Fruit fly (Drosophila melanogaster): ENCODE results near the gene mRpS31.

The mRpS31 gene

dm6 chr3L:16015765-16016760 is 11.1 kb downstream of the mRpS31 start (continued):
- TF ChIP-seq CG1621 (tag; optimal IDR thresholded peaks at IDR 0.05) (no peak), CG8632 (GFP tag; optimal IDR thresholded peaks at IDR 0.05) (peak; percentile 69), OdsH (GFP tag; optimal IDR thresholded peaks at IDR 0.05) (peak; percentile 44), Hr39 (GFP tag; optimal IDR thresholded peaks at IDR 0.05) (no peak), Blimp-1 (GFP tag; optimal IDR thresholded peaks at IDR 0.05) (peak; percentile 46), ss (GFP tag; optimal IDR thresholded peaks at IDR 0.05) (peak; percentile 57 to 80), Sox14 (GFP tag; optimal IDR thresholded peaks at IDR 0.05) (peak; percentile 1), Sox15 (GFP tag; optimal IDR thresholded peaks at IDR 0.05) (no peak), CG10669 (GFP tag; optimal IDR thresholded peaks at IDR 0.05) (peak; percentile 50), fd59A (GFP tag; optimal IDR thresholded peaks at IDR 0.05) (no peak), vri (GFP tag; optimal IDR thresholded peaks at IDR 0.05) (no peak), CG34406 (GFP tag; optimal IDR thresholded peaks at IDR 0.05) (peak; percentile 64), CG3032 (tag; optimal IDR thresholded peaks at IDR 0.05) (peak; percentile 77), svp (GFP tag) (peak; percentile 67), CG15336 (GFP tag; IDR thresholded peaks at IDR 0.05) (no peak), cyc (GFP tag; optimal IDR thresholded peaks at IDR 0.05) (peak; percentile 36), CG8119 (GFP tag; IDR thresholded peaks at IDR 0.05) (peak; percentile 45; the same call in 2 of the 3 replicates), CG6792 (GFP tag; optimal IDR thresholded peaks at IDR 0.05) (peak; percentile 47), Ets96B (tag; optimal IDR thresholded peaks at IDR 0.05) (peak; percentile 73), CG6854 (GFP tag; optimal IDR thresholded peaks at IDR 0.05) (no peak), fd85E (GFP tag; optimal IDR thresholded peaks at IDR 0.05) (no peak), Smox (GFP tag; optimal IDR thresholded peaks at IDR 0.05) (peak; percentile 26), CG3919 (GFP tag; optimal IDR thresholded peaks at IDR 0.05) (peak; percentile 58), dac (GFP tag; optimal IDR thresholded peaks at IDR 0.05) (no peak), CG6163 (GFP tag; IDR thresholded peaks at IDR 0.05) (peak; percentile 30; the same call in 2 of the 3 replicates), eg (GFP tag; IDR thresholded peaks at IDR 0.05) (no peak), CG16779 (tag; optimal IDR thresholded peaks at IDR 0.05) (peak; percentile 16), Met (GFP tag; optimal IDR thresholded peaks at IDR 0.05) (peak; percentile 23), Eip75B (GFP tag; optimal IDR thresholded peaks at IDR 0.05) (no peak), Hr4 (GFP tag; optimal IDR thresholded peaks at IDR 0.05) (no peak), fkh (GFP tag; optimal IDR thresholded peaks at IDR 0.05) (no peak), CG4318 (GFP tag; optimal IDR thresholded peaks at IDR 0.05) (no peak), pdm3 (GFP tag; optimal IDR thresholded peaks at IDR 0.05) (peak; percentile 14)

dm6 chr3L:16016911-16017310 is 11.9 kb downstream of the mRpS31 start:
- TF ChIP-seq CG6163 (GFP tag; IDR thresholded peaks at IDR 0.05) (no peak), CG15336 (GFP tag; IDR thresholded peaks at IDR 0.05) (no peak), Eip78C (GFP tag) (peak; percentile 78), ss (GFP tag; optimal IDR thresholded peaks at IDR 0.05) (no peak), dsx (GFP tag; optimal IDR thresholded peaks at IDR 0.05; ENCODE audit: poor library complexity, severe bottlenecking) (no peak), topi (GFP tag; optimal IDR thresholded peaks at IDR 0.05) (peak; percentile 56), spab (GFP tag; optimal IDR thresholded peaks at IDR 0.05) (no peak), Sox15 (GFP tag; optimal IDR thresholded peaks at IDR 0.05) (no peak), fkh (GFP tag; optimal IDR thresholded peaks at IDR 0.05) (no peak), achi (GFP tag; optimal IDR thresholded peaks at IDR 0.05) (no peak), CG4318 (GFP tag; optimal IDR thresholded peaks at IDR 0.05) (no peak), CG9139 (GFP tag; optimal IDR thresholded peaks at IDR 0.05) (no peak), fd85E (GFP tag; optimal IDR thresholded peaks at IDR 0.05) (no peak), Hr39 (GFP tag; optimal IDR thresholded peaks at IDR 0.05) (no peak), Lpt (GFP tag; optimal IDR thresholded peaks at IDR 0.05) (no peak), Blimp-1 (GFP tag; optimal IDR thresholded peaks at IDR 0.05) (no peak), lz (GFP tag; optimal IDR thresholded peaks at IDR 0.05) (no peak), Hr4 (GFP tag; optimal IDR thresholded peaks at IDR 0.05) (no peak), dac (GFP tag; optimal IDR thresholded peaks at IDR 0.05) (no peak), Ets21C (GFP tag; optimal IDR thresholded peaks at IDR 0.05) (no peak), salr (GFP tag; optimal IDR thresholded peaks at IDR 0.05) (peak in 1 of 2 experiments; percentile 1), svp (GFP tag) (no peak), CG7368 (GFP tag; optimal IDR thresholded peaks at IDR 0.05) (no peak), esn (GFP tag; optimal IDR thresholded peaks at IDR 0.05) (peak; percentile 25), Eip93F (GFP tag; optimal IDR thresholded peaks at IDR 0.05) (no peak), CG11294 (GFP tag; IDR thresholded peaks at IDR 0.05) (no peak), Hr38 (GFP tag; optimal IDR thresholded peaks at IDR 0.05) (no peak), pdm3 (GFP tag; optimal IDR thresholded peaks at IDR 0.05) (no peak)

All from whole organism, prepupa.